Worm (Caenorhabditis elegans): ENCODE measurements around the gene H03E18.1.
"Not testable (repeated sequence)": the region's sequence is repeated elsewhere in the genome, so short reads cannot be mapped to it uniquely, and the experiment has no call there.

Gene H03E18.1

DNA sequence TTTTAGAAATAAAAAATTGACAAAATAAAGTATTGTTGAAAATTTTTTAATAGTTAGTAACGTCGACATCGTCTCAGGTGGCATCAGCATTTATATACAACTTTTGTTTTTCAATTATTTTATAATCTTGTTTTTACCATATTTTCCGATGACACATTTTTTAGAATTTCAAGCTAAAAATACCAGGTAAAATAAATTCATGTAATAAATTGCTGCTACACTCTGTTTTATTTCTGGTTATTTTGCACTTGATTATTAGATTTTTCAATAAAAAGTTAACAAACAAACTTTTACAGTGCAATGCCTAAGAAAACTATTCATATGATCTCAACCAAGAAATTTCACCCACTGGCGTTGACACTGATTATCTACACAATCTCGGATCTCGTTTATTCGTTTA lies 13.9 kb downstream of the H03E18.1 start, which contains the start of gene C03G5.14:
TSS of gene C03G5.14 (plus strand) at position 301 of the 400 bp plus-strand sequence.
- TF ChIP-seq ceh-16 (tag; optimal IDR thresholded peaks at IDR 0.05) = no peak
- no peak for TF ChIP-seq nhr-6 (tag; optimal IDR thresholded peaks at IDR 0.05)
- no peak for TF ChIP-seq ztf-1 (GFP tag; conservative IDR thresholded peaks at IDR 0.05)
- TF ChIP-seq nhr-12 (tag; optimal IDR thresholded peaks at IDR 0.05) = no peak
- no peak for TF ChIP-seq elt-1 (tag; optimal IDR thresholded peaks at IDR 0.05)
- no peak for TF ChIP-seq sma-9 (GFP tag; optimal IDR thresholded peaks at IDR 0.05)
- no peak for TF ChIP-seq sma-9 (tag; optimal IDR thresholded peaks at IDR 0.05)
- TF ChIP-seq C34F6.9 (tag; optimal IDR thresholded peaks at IDR 0.05) = no peak
- no peak for TF ChIP-seq nhr-77 (tag; optimal IDR thresholded peaks at IDR 0.05)
- TF ChIP-seq F13H6.1 (tag; optimal IDR thresholded peaks at IDR 0.05) = no peak
- no peak for TF ChIP-seq sma-3 (GFP tag; optimal IDR thresholded peaks at IDR 0.05)
- TF ChIP-seq nhr-11 (tag; optimal IDR thresholded peaks at IDR 0.05) = no peak
- TF ChIP-seq zag-1 (tag; optimal IDR thresholded peaks at IDR 0.05) = no peak
- no peak for TF ChIP-seq mbf-1 (tag; optimal IDR thresholded peaks at IDR 0.05)
- no peak for TF ChIP-seq nhr-25 (tag; optimal IDR thresholded peaks at IDR 0.05)

DNA sequence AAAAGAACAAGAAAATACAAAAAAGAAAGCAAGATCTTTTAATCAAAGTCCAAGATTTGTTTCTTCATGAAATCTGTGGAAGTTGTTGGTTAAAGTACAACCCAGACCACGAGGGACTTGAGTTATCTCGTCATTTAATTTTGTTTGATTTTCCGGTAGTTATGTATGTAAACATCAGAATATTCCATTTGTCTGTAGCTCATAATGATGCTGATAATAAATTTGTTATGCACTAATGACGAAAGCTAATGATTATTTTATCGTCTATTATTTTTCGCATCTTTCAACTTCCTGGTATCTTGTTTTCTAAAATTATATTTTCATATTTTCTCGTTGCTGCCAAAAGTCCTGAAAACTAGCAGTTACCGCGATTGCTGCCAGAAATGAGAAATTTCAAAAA lies 15.3 kb downstream of the H03E18.1 start:
- TF ChIP-seq ztf-4 (tag; optimal IDR thresholded peaks at IDR 0.05) (no peak), ZK546.5 (tag; optimal IDR thresholded peaks at IDR 0.05) (no peak), nhr-23 (tag; optimal IDR thresholded peaks at IDR 0.05) (no peak), aly-2 (tag; optimal IDR thresholded peaks at IDR 0.05) (no peak), nhr-11 (tag; optimal IDR thresholded peaks at IDR 0.05) (no peak), gmeb-1 (tag; optimal IDR thresholded peaks at IDR 0.05) (no peak), lin-39 (tag; optimal IDR thresholded peaks at IDR 0.05) (no peak), sma-3 (GFP tag; optimal IDR thresholded peaks at IDR 0.05) (no peak), nhr-129 (tag; optimal IDR thresholded peaks at IDR 0.05) (no peak), elt-3 (tag; optimal IDR thresholded peaks at IDR 0.05) (no peak)

ce11 chrX:8527950-8528349 lies 20.3 kb downstream of the H03E18.1 start, which contains the start of gene flp-5:
Gene flp-5 (plus strand): TSS chrX:8528250.
- TF ChIP-seq ama-1 (optimal IDR thresholded peaks at IDR 0.05) (no peak), skn-1 (tag; optimal IDR thresholded peaks at IDR 0.05) (no peak), snpc-4 (tag; optimal IDR thresholded peaks at IDR 0.05) (no peak), nhr-12 (tag; optimal IDR thresholded peaks at IDR 0.05) (no peak), fos-1 (tag; optimal IDR thresholded peaks at IDR 0.05) (no peak), Y55F3AM.14 (GFP tag; optimal IDR thresholded peaks at IDR 0.05) (no peak), sma-3 (GFP tag; optimal IDR thresholded peaks at IDR 0.05) (no peak), elt-1 (tag; optimal IDR thresholded peaks at IDR 0.05) (no peak), lin-11 (tag; optimal IDR thresholded peaks at IDR 0.05) (no peak), F13H6.1 (tag; optimal IDR thresholded peaks at IDR 0.05) (no peak), crh-2 (tag; optimal IDR thresholded peaks at IDR 0.05) (no peak), lin-39 (tag; optimal IDR thresholded peaks at IDR 0.05) (no peak), lsy-2 (tag; optimal IDR thresholded peaks at IDR 0.05) (no peak), C34F6.9 (tag; optimal IDR thresholded peaks at IDR 0.05) (no peak), nhr-21 (tag; optimal IDR thresholded peaks at IDR 0.05) (no peak)

DNA sequence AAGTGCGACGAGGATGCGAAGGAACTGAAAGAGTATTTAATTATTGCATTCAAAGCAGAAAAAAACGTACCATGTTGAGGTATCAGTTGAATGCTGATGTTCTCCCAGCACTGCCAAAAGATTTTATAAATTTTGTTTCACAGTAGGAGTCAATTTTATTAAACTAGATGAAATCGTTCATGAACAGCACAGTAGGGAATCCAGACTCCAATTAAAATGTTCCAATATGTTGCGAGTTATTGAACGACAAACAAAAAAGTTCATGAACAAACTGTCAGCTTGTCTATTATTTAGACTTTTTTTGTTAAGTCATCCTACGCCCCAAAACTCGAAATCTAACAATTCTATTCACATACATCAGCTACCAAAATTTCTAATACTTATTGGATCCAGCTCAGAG lies 27.3 kb downstream of the H03E18.1 start, which contains the start of gene nspc-1:
TSS of gene nspc-1 (minus strand) at position 101 of the 400 bp plus-strand sequence.
- not testable (repeated sequence) for TF ChIP-seq lin-11, crh-2, dmd-4 (tag; optimal IDR thresholded peaks at IDR 0.05)

ce11 chrX:8536791-8537190 lies 29.1 kb downstream of the H03E18.1 start, which contains the start of gene nspc-3:
Gene nspc-3 (plus strand): TSS chrX:8537091.
- TF ChIP-seq nhr-21 (tag; optimal IDR thresholded peaks at IDR 0.05) = no peak

- not testable (repeated sequence) for TF ChIP-seq blmp-1 (tag; optimal IDR thresholded peaks at IDR 0.05; ENCODE audit: insufficient read depth); sma-9 (GFP tag; optimal IDR thresholded peaks at IDR 0.05); sma-9 (tag; optimal IDR thresholded peaks at IDR 0.05); mab-5 (tag; optimal IDR thresholded peaks at IDR 0.05)
Measured at ce11 chrX:8538262-8538776, 30.6 kb downstream of the H03E18.1 start, which contains the start of the genes nspc-4 and nspc-5. Gene nspc-4 (minus strand): TSS chrX:8538362. Gene nspc-5 (plus strand): TSS chrX:8538726.
